Fruit fly (Drosophila melanogaster) S2 (cell line): Measurements from ENCODE around the gene AnxB11.

Experiments
- CG8478 ChIP-seq: fragments of >200 bp; optimal IDR thresholded peaks from 2 replicates; lab custom pipeline; 2018
- CTCF ChIP-seq, 2 experiments: fragments of >200 bp; optimal IDR thresholded peaks; 2 replicates each; lab custom pipeline; 2018

dm6 chrX:16425145-16425544 lies 3.1 kb upstream of the AnxB11 start:
- TF ChIP-seq CTCF (optimal IDR thresholded peaks at IDR 0.05; lab: Kevin White, UChicago) (no peak), CG8478 (no peak)
